Worm (Caenorhabditis elegans) whole organism, L4 larva: ENCODE measurements around the gene nhr-270.

Experiments
- F10B5.3 ChIP-seq: sonication (generic microtip); optimal IDR thresholded peaks from 2 replicates; lab custom pipeline; 2016; ENCODE audit warnings: mild to moderate bottlenecking, missing genetic modification characterization, missing compliant biosample characterization
- F49E8.2 ChIP-seq: sonication (generic microtip); optimal IDR thresholded peaks from 2 replicates; lab custom pipeline; 2016; ENCODE audit warnings: missing compliant biosample characterization, mild to moderate bottlenecking, missing genetic modification characterization, borderline replicate concordance
- T20F7.1 ChIP-seq: fragments of 200-800 bp; sonication (Bioruptor generic); optimal IDR thresholded peaks from 2 replicates; lab custom pipeline; 2018; ENCODE audit warnings: mild to moderate bottlenecking, missing genetic modification characterization, missing compliant biosample characterization
- Y105C5A.15 ChIP-seq: fragments of 200-800 bp; sonication (Bioruptor generic); IDR thresholded peaks from 2 replicates; pipeline ENCODE4 v1.3.6; 2022; ENCODE audit warnings: missing genetic modification characterization, missing compliant biosample characterization
- Y48G9A.11 ChIP-seq: fragments of 200-800 bp; sonication (Bioruptor generic); IDR thresholded peaks from 2 replicates; pipeline ENCODE4 v1.3.6; 2022; ENCODE audit warnings: missing genetic modification reagents, missing genetic modification characterization, missing compliant biosample characterization
- Y75B8A.6 ChIP-seq: fragments of 200-800 bp; sonication (Bioruptor generic); IDR thresholded peaks from 2 replicates; pipeline ENCODE4 v1.3.6; 2022; ENCODE audit warnings: missing genetic modification reagents, missing genetic modification characterization, missing compliant biosample characterization
- ama-1 ChIP-seq: fragments of 150-350 bp; optimal IDR thresholded peaks from 2 replicates; lab custom pipeline; 2014; ENCODE audit warnings: inconsistent platforms, mixed read lengths
- arid-1 ChIP-seq: fragments of 200-800 bp; sonication (Bioruptor generic); conservative IDR thresholded peaks from 2 replicates; pipeline ENCODE4 v1.3.6; 2022; ENCODE audit warnings: missing genetic modification reagents, missing genetic modification characterization, missing compliant biosample characterization
- ces-1 ChIP-seq: fragments of 150-350 bp; sonication (generic microtip); optimal IDR thresholded peaks from 4 replicates; lab custom pipeline; 2014; ENCODE audit warnings: missing biosample characterization, missing genetic modification reagents, missing genetic modification characterization
- cey-2 ChIP-seq: sonication (generic microtip); optimal IDR thresholded peaks from 3 replicates; lab custom pipeline; 2017; ENCODE audit warnings: missing genetic modification characterization, mild to moderate bottlenecking, missing compliant biosample characterization, antibody characterized with exemption, borderline replicate concordance; ENCODE audit not compliant: insufficient read depth
- ctbp-1 ChIP-seq: fragments of 200-800 bp; sonication (Bioruptor generic); IDR thresholded peaks from 2 replicates; pipeline ENCODE4 v1.3.6; 2022; ENCODE audit warnings: missing genetic modification reagents, missing genetic modification characterization, missing compliant biosample characterization
- daf-19 ChIP-seq: fragments of 200-800 bp; sonication (Bioruptor generic); conservative IDR thresholded peaks from 2 replicates; pipeline ENCODE4 v1.3.6; 2022; ENCODE audit warnings: missing genetic modification characterization, missing compliant biosample characterization
- dmd-6 ChIP-seq: fragments of 200-800 bp; sonication (Bioruptor generic); IDR thresholded peaks from 2 replicates; pipeline ENCODE4 v1.3.6; 2022; ENCODE audit warnings: missing genetic modification reagents, missing genetic modification characterization, missing compliant biosample characterization
- dmd-8 ChIP-seq: fragments of 200-800 bp; sonication (Bioruptor generic); IDR thresholded peaks from 2 replicates; pipeline ENCODE4 v1.3.6; 2022; ENCODE audit warnings: missing genetic modification characterization, missing compliant biosample characterization
- dmd-9 ChIP-seq: fragments of 200-800 bp; sonication (Bioruptor generic); IDR thresholded peaks from 2 replicates; pipeline ENCODE4 v1.3.6; 2022; ENCODE audit warnings: missing genetic modification reagents, missing genetic modification characterization, missing compliant biosample characterization
- dpl-1 ChIP-seq: fragments of 150-350 bp; optimal IDR thresholded peaks from 2 replicates; lab custom pipeline; 2014; ENCODE audit warnings: missing biosample characterization, missing genetic modification reagents, missing genetic modification characterization
- duxl-1 ChIP-seq: sonication (generic microtip); optimal IDR thresholded peaks from 2 replicates; lab custom pipeline; 2016; ENCODE audit warnings: mild to moderate bottlenecking, missing genetic modification characterization, moderate library complexity, missing compliant biosample characterization; ENCODE audit not compliant: poor library complexity
- egl-27 ChIP-seq: sonication (generic microtip); optimal IDR thresholded peaks from 3 replicates; lab custom pipeline; 2017; ENCODE audit warnings: missing biosample characterization, missing genetic modification reagents, missing genetic modification characterization
- egl-43 ChIP-seq: fragments of 200-800 bp; sonication (Bioruptor generic); IDR thresholded peaks from 2 replicates; pipeline ENCODE4 v1.3.6; 2022; ENCODE audit warnings: missing genetic modification reagents, missing genetic modification characterization, missing compliant biosample characterization
- hlh-30 ChIP-seq: sonication (generic microtip); optimal IDR thresholded peaks from 2 replicates; lab custom pipeline; 2017; ENCODE audit warnings: antibody characterized with exemption, mild to moderate bottlenecking, missing genetic modification characterization, missing compliant biosample characterization; ENCODE audit not compliant: insufficient read depth
- jun-1 ChIP-seq: fragments of 150-350 bp; optimal IDR thresholded peaks from 2 replicates; lab custom pipeline; 2014; ENCODE audit warnings: missing biosample characterization, missing genetic modification reagents, missing genetic modification characterization
- lin-1 ChIP-seq: fragments of 200-800 bp; sonication (Bioruptor generic); IDR thresholded peaks from 2 replicates; pipeline ENCODE4 v1.3.6; 2022; ENCODE audit warnings: missing genetic modification reagents, missing genetic modification characterization, missing compliant biosample characterization
- lin-39 ChIP-seq: fragments of 150-350 bp; optimal IDR thresholded peaks from 2 replicates; lab custom pipeline; 2014; ENCODE audit warnings: missing biosample characterization, missing genetic modification reagents, missing genetic modification characterization
- lsy-2 ChIP-seq, 2 experiments: fragments of 150-350 bp in 1 of 2; sonication (generic microtip) in 1 of 2; optimal IDR thresholded peaks; 2 replicates each; lab custom pipeline; 2014 to 2017; ENCODE audit warnings: missing biosample characterization in 2 of 2, missing genetic modification characterization in 2 of 2
- madf-5 ChIP-seq, 2 experiments: fragments of 200-800 bp; sonication (Bioruptor generic); IDR thresholded peaks; 2 replicates each; pipeline ENCODE4 v1.3.6; 2022; ENCODE audit warnings: missing compliant biosample characterization in 2 of 2, missing genetic modification characterization in 2 of 2
- mdl-1 ChIP-seq, 2 experiments: fragments of 150-350 bp in 1 of 2; sonication (generic microtip) in 1 of 2; optimal IDR thresholded peaks; 2 replicates each; lab custom pipeline; 2014 to 2017; ENCODE audit warnings: missing biosample characterization in 2 of 2, missing genetic modification characterization in 2 of 2
- mxl-2 ChIP-seq: fragments of 200-800 bp; sonication (Bioruptor generic); conservative IDR thresholded peaks from 2 replicates; pipeline ENCODE4 v1.3.6; 2022; ENCODE audit warnings: missing genetic modification reagents, missing genetic modification characterization, missing compliant biosample characterization
- nhr-11 ChIP-seq: fragments of 150-350 bp; optimal IDR thresholded peaks from 2 replicates; lab custom pipeline; 2014; ENCODE audit warnings: missing biosample characterization, missing genetic modification characterization
- nhr-111 ChIP-seq: fragments of 200-800 bp; sonication (Bioruptor generic); optimal IDR thresholded peaks from 2 replicates; lab custom pipeline; 2018; ENCODE audit warnings: mild to moderate bottlenecking, missing genetic modification characterization, missing compliant biosample characterization
- nhr-25 ChIP-seq: sonication (generic microtip); optimal IDR thresholded peaks from 2 replicates; lab custom pipeline; 2017; ENCODE audit warnings: missing genetic modification characterization, mild to moderate bottlenecking, missing compliant biosample characterization, antibody characterized with exemption, moderate library complexity, borderline replicate concordance; ENCODE audit not compliant: insufficient read depth
- nhr-28 ChIP-seq: fragments of 150-350 bp; optimal IDR thresholded peaks from 2 replicates; lab custom pipeline; 2014; ENCODE audit warnings: missing biosample characterization, missing genetic modification characterization
- nhr-42 ChIP-seq: fragments of 200-800 bp; sonication (Bioruptor generic); IDR thresholded peaks from 2 replicates; pipeline ENCODE4 v1.3.6; 2022; ENCODE audit warnings: missing genetic modification characterization, missing compliant biosample characterization
- nhr-48 ChIP-seq: sonication (generic microtip); optimal IDR thresholded peaks from 2 replicates; lab custom pipeline; 2016; ENCODE audit warnings: mild to moderate bottlenecking, missing genetic modification characterization, missing compliant biosample characterization
- nhr-77 ChIP-seq: fragments of 150-350 bp; optimal IDR thresholded peaks from 2 replicates; lab custom pipeline; 2014; ENCODE audit warnings: missing biosample characterization, missing genetic modification characterization
- pha-4 ChIP-seq, 2 experiments: fragments of 150-350 bp in 1 of 2; fragments of 200-800 bp in 1 of 2; sonication (Bioruptor generic) in 1 of 2; IDR thresholded peaks in 1 of 2; optimal IDR thresholded peaks in 1 of 2; 2 replicates each; pipeline versions ENCODE4 v1.3.6 to Lab custom; 2014 to 2022; ENCODE audit warnings: missing genetic modification characterization in 2 of 2, missing genetic modification reagents in 2 of 2, missing biosample characterization in 1 of 2, missing compliant biosample characterization in 1 of 2
- pqm-1 ChIP-seq: sonication (generic microtip); optimal IDR thresholded peaks from 2 replicates; lab custom pipeline; 2017; ENCODE audit warnings: missing biosample characterization, missing genetic modification characterization
- saeg-2 ChIP-seq: fragments of 200-800 bp; sonication (Bioruptor generic); IDR thresholded peaks from 2 replicates; pipeline ENCODE4 v1.3.6; 2022; ENCODE audit warnings: missing genetic modification reagents, missing genetic modification characterization, missing compliant biosample characterization
- sdz-12 ChIP-seq: fragments of 200-800 bp; sonication (Bioruptor generic); optimal IDR thresholded peaks from 2 replicates; lab custom pipeline; 2018; ENCODE audit warnings: mild to moderate bottlenecking, missing genetic modification characterization, missing compliant biosample characterization
- skn-1 ChIP-seq: fragments of 150-350 bp; optimal IDR thresholded peaks from 2 replicates; lab custom pipeline; 2014; ENCODE audit warnings: missing biosample characterization, missing genetic modification characterization
- unc-130 ChIP-seq: sonication (generic microtip); optimal IDR thresholded peaks from 2 replicates; lab custom pipeline; 2016; ENCODE audit warnings: missing genetic modification reagents, missing genetic modification characterization, missing compliant biosample characterization
- unc-39 ChIP-seq: sonication (generic microtip); optimal IDR thresholded peaks from 2 replicates; lab custom pipeline; 2017; ENCODE audit warnings: missing biosample characterization, missing genetic modification characterization
- zag-1 ChIP-seq: fragments of 150-350 bp; optimal IDR thresholded peaks from 2 replicates; lab custom pipeline; 2014; ENCODE audit warnings: missing biosample characterization, missing genetic modification characterization
- zfp-2 ChIP-seq: sonication (generic microtip); optimal IDR thresholded peaks from 2 replicates; lab custom pipeline; 2016; ENCODE audit warnings: mild to moderate bottlenecking, missing genetic modification characterization, missing compliant biosample characterization
- zip-2 ChIP-seq: fragments of 150-350 bp; optimal IDR thresholded peaks from 2 replicates; lab custom pipeline; 2014; ENCODE audit warnings: missing biosample characterization, missing genetic modification characterization

The nhr-270 gene

ce11 chrV:779999-780398 is 24.5 kb downstream of the nhr-270 start, which contains the start of gene srbc-60:
Gene srbc-60 (plus strand): TSS chrV:780299.
- TF ChIP-seq dmd-6 (GFP tag; lab: Robert Waterston, UW) (no peak), nhr-42 (GFP tag; lab: Robert Waterston, UW) (no peak), egl-43 (GFP tag; lab: Robert Waterston, UW) (no peak), skn-1 (tag; lab: Kevin White, UChicago) (no peak), nhr-25 (no peak), madf-5 (GFP tag; IDR thresholded peaks at IDR 0.05; lab: Robert Waterston, UW) (no peak), saeg-2 (GFP tag; lab: Robert Waterston, UW) (no peak), zag-1 (tag; lab: Kevin White, UChicago) (no peak), ama-1 (no peak)
- TF ChIP-seq, all 104 proteins: peak for 0

ce11 chrV:778339-778738 is 26.2 kb downstream of the nhr-270 start, which contains the start of gene srbc-59:
Gene srbc-59 (plus strand): TSS chrV:778639.
- no peak for TF ChIP-seq arid-1
- no peak for TF ChIP-seq Y48G9A.11
- no peak for TF ChIP-seq dmd-8 (GFP tag; lab: Robert Waterston, UW)
- no peak for TF ChIP-seq lin-39 (tag; lab: Kevin White, UChicago)
- TF ChIP-seq dmd-6 (GFP tag; lab: Robert Waterston, UW), result no peak
- TF ChIP-seq jun-1 (tag; lab: Kevin White, UChicago), result no peak
- TF ChIP-seq unc-130 (GFP tag; lab: Kevin White, UChicago), result no peak
- TF ChIP-seq zip-2 (tag; lab: Kevin White, UChicago), result no peak
- no peak for TF ChIP-seq T20F7.1 (GFP tag; lab: Kevin White, UChicago)
- TF ChIP-seq ctbp-1 (GFP tag; lab: Robert Waterston, UW), result no peak
- no peak for TF ChIP-seq egl-27 (tag; lab: Kevin White, UChicago)
- no peak for TF ChIP-seq Y75B8A.6

- TF ChIP-seq duxl-1 (peak; percentile 20), mdl-1 (tag; optimal IDR thresholded peaks at IDR 0.05; lab: Kevin White, UChicago) (no peak), nhr-77 (tag; lab: Kevin White, UChicago) (peak; percentile 100), nhr-42 (GFP tag; lab: Robert Waterston, UW) (peak; percentile 95), dpl-1 (GFP tag; lab: Kevin White, UChicago) (peak; percentile 3), nhr-28 (tag; lab: Kevin White, UChicago) (peak; percentile 100), sdz-12 (GFP tag; lab: Kevin White, UChicago) (no peak)
These were observed 27.3 kb downstream of the nhr-270 start, which contains the start of gene R09E12.9 for ce11 chrV:777285-777684. Gene R09E12.9 (plus strand): TSS chrV:777600.

ce11 chrV:774875-775359 is 29.6 kb downstream of the nhr-270 start, which contains the start of gene srbc-58:
Gene srbc-58 (plus strand): TSS chrV:774995.
- TF ChIP-seq zip-2 (tag; lab: Kevin White, UChicago) (no peak), nhr-25 (no peak), unc-39 (no peak), Y105C5A.15 (no peak), pha-4 (GFP tag; IDR thresholded peaks at IDR 0.05; lab: Robert Waterston, UW) (peak; percentile 11; the same call in 1 of the 2 replicates), pha-4 (tag; optimal IDR thresholded peaks at IDR 0.05; lab: Kevin White, UChicago) (no peak), nhr-11 (no peak), nhr-111 (GFP tag; lab: Kevin White, UChicago) (no peak), mdl-1 (tag; optimal IDR thresholded peaks at IDR 0.05; lab: Kevin White, UChicago) (no peak), mxl-2 (GFP tag; lab: Robert Waterston, UW) (no peak), dmd-9 (no peak), lsy-2 (tag; optimal IDR thresholded peaks at IDR 0.05; lab: Kevin White, UChicago) (peak in 1 of 2 experiments; percentile 52), pqm-1 (tag; lab: Kevin White, UChicago) (no peak), daf-19 (GFP tag; lab: Robert Waterston, UW) (no peak), hlh-30 (no peak), F49E8.2 (peak; percentile 86), dpl-1 (GFP tag; lab: Kevin White, UChicago) (no peak), lin-1 (GFP tag; lab: Robert Waterston, UW) (no peak), F10B5.3 (tag; lab: Kevin White, UChicago) (no peak), unc-130 (GFP tag; lab: Kevin White, UChicago) (peak; percentile 6), ces-1 (GFP tag; lab: Kevin White, UChicago) (no peak), nhr-48 (tag; lab: Kevin White, UChicago) (no peak), zfp-2 (no peak), cey-2 (tag; lab: Kevin White, UChicago) (no peak)
